Worm (Caenorhabditis elegans) whole organism, young adult: Measurements from ENCODE around the gene mlc-3.

Experiments
- F52B5.7 ChIP-seq: sonication (generic microtip); optimal IDR thresholded peaks from 2 replicates; lab custom pipeline; 2016; ENCODE audit warnings: mild to moderate bottlenecking, missing genetic modification characterization, missing compliant biosample characterization
- egl-44 ChIP-seq: fragments of 200-800 bp; sonication (Bioruptor generic); IDR thresholded peaks from 2 replicates; pipeline ENCODE4 v1.3.6; 2022; ENCODE audit warnings: missing genetic modification reagents, missing genetic modification characterization, missing compliant biosample characterization
- ekl-4 ChIP-seq: fragments of 200-800 bp; sonication (Bioruptor generic); IDR thresholded peaks from 2 replicates; pipeline ENCODE4 v1.3.6; 2022; ENCODE audit warnings: missing genetic modification reagents, missing genetic modification characterization, missing compliant biosample characterization
- nfya-1 ChIP-seq: sonication (generic microtip); optimal IDR thresholded peaks from 2 replicates; lab custom pipeline; 2017; ENCODE audit warnings: antibody characterized with exemption, missing compliant biosample characterization, missing genetic modification characterization, borderline replicate concordance; ENCODE audit not compliant: insufficient read depth
- nhr-90 ChIP-seq: sonication (generic microtip); optimal IDR thresholded peaks from 2 replicates; lab custom pipeline; 2016; ENCODE audit warnings: missing genotype, mild to moderate bottlenecking, missing genetic modification characterization, missing compliant biosample characterization
- pha-4 ChIP-seq: fragments of 150-350 bp; sonication (generic microtip); optimal IDR thresholded peaks from 2 replicates; lab custom pipeline; 2014; ENCODE audit warnings: missing biosample characterization, missing genetic modification reagents, missing genetic modification characterization
- sdz-38 ChIP-seq: sonication (generic microtip); optimal IDR thresholded peaks from 2 replicates; lab custom pipeline; 2016; ENCODE audit warnings: missing genotype, missing genetic modification characterization, missing compliant biosample characterization

DNA sequence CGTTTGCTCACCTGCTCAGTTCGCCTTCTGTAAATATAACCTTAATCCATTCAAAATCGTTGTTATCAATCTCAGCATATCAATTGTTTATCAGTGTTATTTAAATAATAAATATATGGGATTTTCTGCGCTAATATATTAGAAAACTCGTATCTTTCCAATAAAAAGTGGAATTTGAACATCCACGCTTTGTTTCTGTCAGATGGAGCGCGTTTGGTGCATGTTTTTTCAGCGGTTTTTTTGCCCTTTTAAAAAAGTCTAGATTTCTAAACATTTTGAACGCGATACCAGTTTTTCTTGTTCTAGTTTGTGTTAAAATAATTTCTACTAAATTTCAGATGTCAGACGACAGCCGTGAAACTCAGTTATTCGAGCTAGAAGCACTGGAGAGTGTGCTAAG is 22.1 kb downstream of the mlc-3 start, which contains the start of gene F56D2.2:
- TF ChIP-seq nfya-1 (tag; lab: Kevin White, UChicago) (no peak), sdz-38 (tag; lab: Kevin White, UChicago) (no peak), nhr-90 (tag; lab: Kevin White, UChicago) (no peak), ekl-4 (GFP tag; lab: Robert Waterston, UW) (no peak), pha-4 (no peak), egl-44 (GFP tag; lab: Robert Waterston, UW) (no peak), F52B5.7 (tag; lab: Kevin White, UChicago) (no peak)
